Fruit fly (Drosophila melanogaster): ENCODE measurements around the gene BomBc3.

dm6 chr3R:22071628-22072027 lies 15.2 kb upstream of the BomBc3 start:
- TF ChIP-seq Hr39 (GFP tag; optimal IDR thresholded peaks at IDR 0.05): no peak
- no peak for TF ChIP-seq CG15336 (GFP tag; IDR thresholded peaks at IDR 0.05)
- TF ChIP-seq spab (GFP tag; optimal IDR thresholded peaks at IDR 0.05): no peak
- TF ChIP-seq pdm3 (GFP tag; optimal IDR thresholded peaks at IDR 0.05): no peak
- no peak for TF ChIP-seq Ets96B (tag; optimal IDR thresholded peaks at IDR 0.05)
- TF ChIP-seq Blimp-1 (GFP tag; optimal IDR thresholded peaks at IDR 0.05): no peak
- no peak for TF ChIP-seq CG32006 (GFP tag; optimal IDR thresholded peaks at IDR 0.05)
- TF ChIP-seq Hr4 (GFP tag; optimal IDR thresholded peaks at IDR 0.05): no peak
- TF ChIP-seq CG8119 (GFP tag; IDR thresholded peaks at IDR 0.05): no peak
